Fruit fly (Drosophila melanogaster) whole organism, embryonic: Measurements from ENCODE around the gene Vha68-3.

Experiments
- CG10431 ChIP-seq: fragments of 200-800 bp; sonication (Bioruptor generic); optimal IDR thresholded peaks from 3 replicates; lab custom pipeline; 2018; ENCODE audit warnings: missing biosample characterization, mild to moderate bottlenecking, missing genetic modification characterization
- CG12299 ChIP-seq: fragments of 200-800 bp; sonication (Bioruptor generic); optimal IDR thresholded peaks from 2 replicates; lab custom pipeline; 2018; ENCODE audit warnings: missing biosample characterization, mild to moderate bottlenecking, missing genetic modification characterization
- CG12659 ChIP-seq: fragments of 200-800 bp; sonication (Bioruptor generic); optimal IDR thresholded peaks from 3 replicates; lab custom pipeline; 2017; ENCODE audit warnings: mild to moderate bottlenecking, missing biosample characterization, missing genetic modification reagents, missing genetic modification characterization
- CG12769 ChIP-seq: fragments of 200-800 bp; sonication (Bioruptor generic); optimal IDR thresholded peaks from 2 replicates; lab custom pipeline; 2019; ENCODE audit warnings: missing biosample characterization, mild to moderate bottlenecking, missing genetic modification characterization, moderate library complexity
- CG13123 ChIP-seq: fragments of 200-800 bp; sonication (Bioruptor generic); optimal IDR thresholded peaks from 2 replicates; lab custom pipeline; 2016; ENCODE audit warnings: missing biosample characterization, missing genetic modification characterization
- CG13287 ChIP-seq: fragments of 200-800 bp; sonication (Bioruptor generic); IDR thresholded peaks from 2 replicates; pipeline ENCODE4 v1.3.6; 2022; ENCODE audit warnings: missing biosample characterization, missing genetic modification characterization; ENCODE audit not compliant: partially characterized antibody
- CG13296 ChIP-seq: fragments of 200-800 bp; sonication (Bioruptor generic); optimal IDR thresholded peaks from 3 replicates; lab custom pipeline; 2018; ENCODE audit warnings: missing biosample characterization, mild to moderate bottlenecking, missing genetic modification characterization
- CG16815 ChIP-seq: fragments of 200-800 bp; sonication (Bioruptor generic); optimal IDR thresholded peaks from 3 replicates; lab custom pipeline; 2017; ENCODE audit warnings: missing biosample characterization, mild to moderate bottlenecking, missing genetic modification characterization
- CG2199 ChIP-seq: fragments of 200-800 bp; sonication (Bioruptor generic); IDR thresholded peaks from 3 replicates; pipeline ENCODE4 v1.3.6; 2022; ENCODE audit warnings: missing biosample characterization, missing genetic modification characterization
- CG31224 ChIP-seq: fragments of 200-800 bp; sonication (Bioruptor generic); IDR thresholded peaks from 2 replicates; pipeline ENCODE4 v1.3.6; 2022; ENCODE audit warnings: missing biosample characterization, missing genetic modification characterization
- CG34422 ChIP-seq: fragments of 200-800 bp; sonication (Bioruptor generic); IDR thresholded peaks from 3 replicates; pipeline ENCODE4 v1.3.6; 2022; ENCODE audit warnings: missing biosample characterization, missing genetic modification characterization
- CG4424 ChIP-seq: fragments of 200-800 bp; sonication (Bioruptor generic); optimal IDR thresholded peaks from 3 replicates; lab custom pipeline; 2016; ENCODE audit warnings: missing biosample characterization, missing genetic modification characterization
- CG4707 ChIP-seq: fragments of 200-800 bp; sonication (Bioruptor generic); optimal IDR thresholded peaks from 2 replicates; lab custom pipeline; 2018; ENCODE audit warnings: missing biosample characterization, mild to moderate bottlenecking, missing genetic modification characterization, moderate library complexity
- CG4820 ChIP-seq: fragments of 200-800 bp; sonication (Bioruptor generic); optimal IDR thresholded peaks from 3 replicates; lab custom pipeline; 2016; ENCODE audit warnings: missing biosample characterization, missing genetic modification characterization
- CG7745 ChIP-seq: fragments of 200-800 bp; sonication (Bioruptor generic); optimal IDR thresholded peaks from 2 replicates; lab custom pipeline; 2018; ENCODE audit warnings: missing biosample characterization, mild to moderate bottlenecking, missing genetic modification characterization, moderate library complexity
- CG8281 ChIP-seq: fragments of 200-800 bp; sonication (Bioruptor generic); optimal IDR thresholded peaks from 2 replicates; lab custom pipeline; 2018; ENCODE audit warnings: missing biosample characterization, mild to moderate bottlenecking, missing genetic modification characterization, moderate library complexity
- CG9876 ChIP-seq: fragments of 200-800 bp; sonication (Bioruptor generic); optimal IDR thresholded peaks from 2 replicates; lab custom pipeline; 2016; ENCODE audit warnings: missing biosample characterization, missing genetic modification characterization
- CHES-1-like ChIP-seq: fragments of 200-800 bp; sonication (Bioruptor generic); optimal IDR thresholded peaks from 2 replicates; lab custom pipeline; 2016; ENCODE audit warnings: missing biosample characterization, missing genetic modification characterization
- Chrac-16 ChIP-seq: fragments of 200-800 bp; sonication (Bioruptor generic); optimal IDR thresholded peaks from 3 replicates; lab custom pipeline; 2016; ENCODE audit warnings: missing biosample characterization, missing genetic modification characterization
- Dip2 ChIP-seq: fragments of 200-800 bp; sonication (Bioruptor generic); IDR thresholded peaks from 2 replicates; pipeline ENCODE4 v1.3.6; 2022; ENCODE audit warnings: missing biosample characterization, missing genetic modification characterization
- Doc3 ChIP-seq: fragments of 200-800 bp; sonication (Bioruptor generic); IDR thresholded peaks from 3 replicates; pipeline ENCODE4 v1.3.6; 2022; ENCODE audit warnings: missing biosample characterization, missing genetic modification characterization; ENCODE audit not compliant: partially characterized antibody
- Drgx ChIP-seq: fragments of 200-800 bp; sonication (Bioruptor generic); IDR thresholded peaks from 2 replicates; pipeline ENCODE4 v1.3.6; 2022; ENCODE audit warnings: missing biosample characterization, missing genetic modification characterization
- E2f1 ChIP-seq: fragments of 200-800 bp; sonication (Bioruptor generic); IDR thresholded peaks from 2 replicates; pipeline ENCODE4 v1.3.6; 2022; ENCODE audit warnings: missing biosample characterization, missing genetic modification characterization
- HLH4C ChIP-seq: fragments of 200-800 bp; sonication (Bioruptor generic); IDR thresholded peaks from 3 replicates; pipeline ENCODE4 v1.3.6; 2022; ENCODE audit warnings: missing biosample characterization, missing genetic modification characterization; ENCODE audit not compliant: partially characterized antibody
- Hr39 ChIP-seq: fragments of >200 bp; optimal IDR thresholded peaks from 2 replicates; lab custom pipeline; 2017
- Hsf ChIP-seq: fragments of 200-800 bp; sonication (Bioruptor generic); optimal IDR thresholded peaks from 3 replicates; lab custom pipeline; 2016; ENCODE audit warnings: missing biosample characterization, missing genetic modification characterization
- Lpt ChIP-seq: fragments of >200 bp; optimal IDR thresholded peaks from 2 replicates; lab custom pipeline; 2018; ENCODE audit warnings: missing biosample characterization, missing genetic modification characterization
- Mes4 ChIP-seq: fragments of 200-800 bp; sonication (Bioruptor generic); optimal IDR thresholded peaks from 2 replicates; lab custom pipeline; 2016; ENCODE audit warnings: missing biosample characterization, missing genetic modification characterization
- NK7.1 ChIP-seq: fragments of 200-800 bp; sonication (Bioruptor generic); optimal IDR thresholded peaks from 3 replicates; lab custom pipeline; 2016; ENCODE audit warnings: missing biosample characterization, missing genetic modification characterization
- Nf-YB ChIP-seq: fragments of 200-800 bp; sonication (Bioruptor generic); optimal IDR thresholded peaks from 3 replicates; lab custom pipeline; 2019; ENCODE audit warnings: missing biosample characterization, mild to moderate bottlenecking, missing genetic modification characterization, moderate library complexity
- Nf-YC ChIP-seq: fragments of 200-800 bp; optimal IDR thresholded peaks from 3 replicates; lab custom pipeline; 2019; ENCODE audit warnings: missing biosample characterization, mild to moderate bottlenecking, missing genetic modification characterization, moderate library complexity
- Sin3A ChIP-seq: fragments of >200 bp; optimal IDR thresholded peaks from 2 replicates; lab custom pipeline; 2018
- Sox102F ChIP-seq: fragments of 200-800 bp; sonication (Bioruptor generic); optimal IDR thresholded peaks from 2 replicates; lab custom pipeline; 2018; ENCODE audit warnings: missing biosample characterization, mild to moderate bottlenecking, missing genetic modification characterization, moderate library complexity
- aop ChIP-seq: fragments of 200-800 bp; sonication (Bioruptor generic); IDR thresholded peaks from 2 replicates; pipeline ENCODE4 v1.3.6; 2022; ENCODE audit warnings: missing biosample characterization, missing genetic modification characterization
- bab2 ChIP-seq: fragments of 200-800 bp; sonication (Bioruptor generic); optimal IDR thresholded peaks from 2 replicates; lab custom pipeline; 2016; ENCODE audit warnings: missing biosample characterization, missing genetic modification characterization
- caup ChIP-seq: fragments of 200-800 bp; sonication (Bioruptor generic); optimal IDR thresholded peaks from 3 replicates; lab custom pipeline; 2017; ENCODE audit warnings: missing biosample characterization, mild to moderate bottlenecking, missing genetic modification characterization, moderate library complexity; ENCODE audit not compliant: severe bottlenecking
- chm ChIP-seq: fragments of 200-800 bp; sonication (Bioruptor generic); IDR thresholded peaks from 2 replicates; pipeline ENCODE4 v1.3.6; 2022; ENCODE audit warnings: missing biosample characterization, missing genetic modification characterization
- crc ChIP-seq: fragments of 200-800 bp; sonication (Bioruptor generic); optimal IDR thresholded peaks from 2 replicates; lab custom pipeline; 2016; ENCODE audit warnings: missing biosample characterization, missing genetic modification characterization
- crp ChIP-seq, 2 experiments: fragments of 200-800 bp; sonication (Bioruptor generic); optimal IDR thresholded peaks; 2 replicates in 1 of 2; 3 replicates in 1 of 2; lab custom pipeline; 2017; ENCODE audit warnings: missing biosample characterization in 2 of 2, missing genetic modification characterization in 2 of 2, mild to moderate bottlenecking in 1 of 2, moderate library complexity in 1 of 2
- dmrt99B ChIP-seq: fragments of 200-800 bp; sonication (Bioruptor generic); optimal IDR thresholded peaks from 2 replicates; lab custom pipeline; 2018; ENCODE audit warnings: missing biosample characterization, mild to moderate bottlenecking, missing genetic modification characterization, moderate library complexity
- en ChIP-seq: fragments of 200-800 bp; sonication (Bioruptor generic); optimal IDR thresholded peaks from 2 replicates; lab custom pipeline; 2016; ENCODE audit warnings: missing biosample characterization, missing genetic modification characterization
- grn ChIP-seq: fragments of 200-800 bp; sonication (Bioruptor generic); optimal IDR thresholded peaks from 3 replicates; lab custom pipeline; 2017; ENCODE audit warnings: missing biosample characterization, missing genetic modification characterization
- her ChIP-seq: fragments of 200-800 bp; sonication (Bioruptor generic); optimal IDR thresholded peaks from 2 replicates; lab custom pipeline; 2016; ENCODE audit warnings: missing biosample characterization, missing genetic modification characterization
- insv ChIP-seq, 2 experiments: fragments of 200-800 bp; sonication (Bioruptor generic); optimal IDR thresholded peaks; 3 replicates each; lab custom pipeline; 2016 to 2018; ENCODE audit warnings: missing biosample characterization in 2 of 2, missing genetic modification characterization in 2 of 2
- mirr ChIP-seq: fragments of 200-800 bp; sonication (Bioruptor generic); optimal IDR thresholded peaks from 3 replicates; lab custom pipeline; 2018; ENCODE audit warnings: missing biosample characterization, mild to moderate bottlenecking, missing genetic modification characterization
- nom ChIP-seq: fragments of 200-800 bp; sonication (Bioruptor generic); optimal IDR thresholded peaks from 2 replicates; lab custom pipeline; 2017; ENCODE audit warnings: missing biosample characterization, missing genetic modification characterization, mild to moderate bottlenecking, moderate library complexity, missing genetic modification reagents
- onecut ChIP-seq: fragments of 200-800 bp; sonication (Bioruptor generic); IDR thresholded peaks from 2 replicates; pipeline ENCODE4 v1.3.6; 2022; ENCODE audit warnings: missing biosample characterization, missing genetic modification characterization
- p53 ChIP-seq: fragments of 200-800 bp; sonication (Bioruptor generic); optimal IDR thresholded peaks from 2 replicates; lab custom pipeline; 2016; ENCODE audit warnings: missing biosample characterization, missing genetic modification characterization
- sd ChIP-seq: fragments of 200-800 bp; sonication (Bioruptor generic); optimal IDR thresholded peaks from 3 replicates; lab custom pipeline; 2018; ENCODE audit warnings: missing biosample characterization, mild to moderate bottlenecking, missing genetic modification characterization, moderate library complexity
- trh ChIP-seq: fragments of 200-800 bp; sonication (Bioruptor generic); optimal IDR thresholded peaks from 2 replicates; lab custom pipeline; 2016; ENCODE audit warnings: missing biosample characterization, missing genetic modification characterization
- ttk ChIP-seq: fragments of 200-800 bp; sonication (Bioruptor generic); IDR thresholded peaks from 2 replicates; pipeline ENCODE4 v2.1.2; 2022; ENCODE audit warnings: missing biosample characterization, missing genetic modification characterization

The Vha68-3 gene

DNA sequence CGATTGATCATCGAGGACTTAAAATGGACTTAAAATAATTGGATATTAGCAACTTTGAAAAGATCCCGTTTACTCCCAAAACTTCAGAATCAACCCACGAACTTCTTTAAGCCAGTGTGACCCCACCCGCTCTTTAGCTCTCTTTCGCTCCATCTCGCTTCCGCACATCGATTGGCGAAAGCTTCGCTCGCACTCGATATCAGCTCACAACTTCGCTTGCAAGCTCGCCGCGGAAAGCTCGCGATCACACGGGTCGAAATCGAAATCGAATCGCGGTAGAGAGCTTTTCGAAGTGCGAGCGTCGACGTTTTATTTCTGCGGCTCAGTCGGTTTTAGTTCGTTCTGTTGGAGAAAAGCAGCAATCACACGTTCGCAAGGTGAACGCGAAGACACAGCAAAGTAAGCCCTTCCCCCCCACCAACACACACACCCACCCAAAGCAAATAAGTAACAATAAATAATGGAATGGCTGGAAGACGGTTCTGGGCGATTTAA lies 4.5 kb upstream of the Vha68-3 start, which contains the start of gene Vha68-2 (continued):
- TF ChIP-seq grn, result no peak
- no peak for TF ChIP-seq Hr39
- peak; percentile 68 for TF ChIP-seq onecut (GFP tag; lab: Robert Waterston, UW)
- TF ChIP-seq trh, result peak; percentile 3
- no peak for TF ChIP-seq Nf-YC (tag; lab: Kevin White, UChicago)
- no peak for TF ChIP-seq Lpt (GFP tag; lab: Kevin White, UChicago)
- no peak for TF ChIP-seq CG16815 (GFP tag; lab: Kevin White, UChicago)
- peak; percentile 59 for TF ChIP-seq CHES-1-like
- TF ChIP-seq bab2 (GFP tag; lab: Kevin White, UChicago), result peak; percentile 57
- TF ChIP-seq CG4707 (GFP tag; lab: Kevin White, UChicago), result peak; percentile 73
- peak; percentile 53 for TF ChIP-seq p53
- no peak for TF ChIP-seq CG7745 (tag; lab: Kevin White, UChicago)
- peak; percentile 49 for TF ChIP-seq nom (GFP tag; lab: Kevin White, UChicago)
- TF ChIP-seq Dip2 (GFP tag; lab: Robert Waterston, UW), result no peak
- peak; percentile 57 for TF ChIP-seq Mes4
- peak in 1 of 2 experiments; percentile 31 for TF ChIP-seq crp (GFP tag; optimal IDR thresholded peaks at IDR 0.05; lab: Kevin White, UChicago)
- TF ChIP-seq aop, result no peak
- peak; percentile 35 for TF ChIP-seq CG13123 (GFP tag; lab: Kevin White, UChicago)
- peak; percentile 99 for TF ChIP-seq her (GFP tag; lab: Kevin White, UChicago)
- no peak for TF ChIP-seq CG4820 (GFP tag; lab: Kevin White, UChicago)
- TF ChIP-seq CG4424 (GFP tag; lab: Kevin White, UChicago), result no peak
- TF ChIP-seq Nf-YB (GFP tag; lab: Kevin White, UChicago), result peak; percentile 32
- peak; percentile 56 for TF ChIP-seq Hsf (GFP tag; lab: Kevin White, UChicago)
- peak; percentile 61 for TF ChIP-seq caup
- peak; percentile 14 for TF ChIP-seq dmrt99B
- no peak for TF ChIP-seq sd
- peak; percentile 51; the same call in 1 of the 3 replicates for TF ChIP-seq CG34422 (GFP tag; lab: Robert Waterston, UW)
- TF ChIP-seq NK7.1 (GFP tag; lab: Kevin White, UChicago), result no peak
- peak; percentile 52 for TF ChIP-seq mirr (GFP tag; lab: Kevin White, UChicago)
- no peak for TF ChIP-seq CG31224 (GFP tag; lab: Robert Waterston, UW)
- no peak for TF ChIP-seq Chrac-16
- no peak for TF ChIP-seq E2f1 (GFP tag; lab: Robert Waterston, UW)
- peak; percentile 23 for TF ChIP-seq crc (GFP tag; lab: Kevin White, UChicago)
- TF ChIP-seq en (GFP tag; lab: Kevin White, UChicago), result no peak
- peak; percentile 28 for TF ChIP-seq CG9876
- TF ChIP-seq CG10431 (GFP tag; lab: Kevin White, UChicago), result peak; percentile 58
- 0 out of 2 replicates have a peak, but pooled peaks have one; percentile 49 for TF ChIP-seq chm
- 0 out of 3 replicates have a peak, but pooled peaks have one; percentile 16 for TF ChIP-seq Doc3 (GFP tag; lab: Robert Waterston, UW)
- TF ChIP-seq CG12769 (tag; lab: Kevin White, UChicago), result peak; percentile 57
- 0 out of 3 replicates have a peak, but pooled peaks have one; percentile 14 for TF ChIP-seq CG2199
- TF ChIP-seq ttk, result no peak
- peak in 1 of 2 experiments; percentile 47 for TF ChIP-seq insv (GFP tag; optimal IDR thresholded peaks at IDR 0.05; lab: Kevin White, UChicago)
- TF ChIP-seq CG12659 (GFP tag; lab: Kevin White, UChicago), result peak; percentile 86
- no peak for TF ChIP-seq Drgx
- TF ChIP-seq Sox102F (GFP tag; lab: Kevin White, UChicago), result peak; percentile 28
- peak; percentile 64 for TF ChIP-seq CG12299 (tag; lab: Kevin White, UChicago)
- TF ChIP-seq HLH4C, result peak; percentile 49
- no peak for TF ChIP-seq CG8281 (tag; lab: Kevin White, UChicago)
- TF ChIP-seq CG13296 (GFP tag; lab: Kevin White, UChicago), result peak; percentile 41
- TF ChIP-seq CG13287 (GFP tag; lab: Robert Waterston, UW), result peak; percentile 62
- no peak for TF ChIP-seq Sin3A (lab: Kevin White, UChicago)
